Worm (Caenorhabditis elegans) whole organism, midembryonic: ENCODE data around the gene rmd-2.

Source experiments
- T22C8.4 ChIP-seq: fragments of 200-800 bp; sonication (Bioruptor generic); IDR thresholded peaks from 2 replicates; pipeline ENCODE4 v1.3.6; 2022; ENCODE audit warnings: missing genetic modification characterization, missing compliant biosample characterization
- flt-1 ChIP-seq: fragments of 200-800 bp; sonication (Bioruptor generic); IDR thresholded peaks from 2 replicates; pipeline ENCODE4 v1.3.6; 2022; ENCODE audit warnings: missing genetic modification characterization, missing compliant biosample characterization
- klf-2 ChIP-seq: fragments of 200-800 bp; sonication (Bioruptor generic); conservative IDR thresholded peaks from 2 replicates; pipeline ENCODE4 v1.3.6; 2022; ENCODE audit warnings: missing genetic modification reagents, missing genetic modification characterization, missing compliant biosample characterization
- ref-1 ChIP-seq: fragments of 200-800 bp; sonication (Bioruptor generic); conservative IDR thresholded peaks from 2 replicates; pipeline ENCODE4 v1.3.6; 2022; ENCODE audit warnings: missing genetic modification reagents, missing genetic modification characterization, missing compliant biosample characterization
- tab-1 ChIP-seq: fragments of 200-800 bp; sonication (Bioruptor generic); IDR thresholded peaks from 2 replicates; pipeline ENCODE4 v1.3.6; 2022; ENCODE audit warnings: missing genetic modification characterization, missing compliant biosample characterization
- ztf-23 ChIP-seq: fragments of 200-800 bp; sonication (Bioruptor generic); IDR thresholded peaks from 2 replicates; pipeline ENCODE4 v1.3.6; 2022; ENCODE audit warnings: missing genetic modification reagents, missing genetic modification characterization, missing compliant biosample characterization

DNA sequence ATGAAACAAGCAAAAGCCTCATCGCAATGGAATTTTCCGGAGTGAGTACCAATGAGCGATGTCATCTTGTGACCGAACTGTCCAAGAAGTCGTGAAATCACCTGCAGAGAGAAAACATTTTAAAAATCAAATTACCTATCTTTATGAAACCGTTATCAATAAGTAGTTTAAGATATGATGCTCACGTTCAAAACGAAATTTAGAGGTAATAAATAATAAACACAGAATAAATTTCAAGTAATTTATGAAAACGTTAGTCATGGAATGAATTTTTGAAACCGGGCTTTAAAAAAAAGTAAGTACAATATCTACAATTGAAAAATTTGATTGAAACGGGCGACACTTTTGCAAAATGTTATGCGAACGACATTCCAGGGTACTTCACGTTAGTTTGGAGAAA lies 1.6 kb upstream of the rmd-2 start, which contains the start of gene C27H6.8:
- TF ChIP-seq klf-2 (GFP tag; lab: Robert Waterston, UW) = no peak
- no peak for TF ChIP-seq T22C8.4
- no peak for TF ChIP-seq flt-1 (GFP tag; lab: Robert Waterston, UW)
- no peak for TF ChIP-seq tab-1 (GFP tag; lab: Robert Waterston, UW)
- TF ChIP-seq ref-1 (GFP tag; lab: Robert Waterston, UW) = no peak
- no peak for TF ChIP-seq ztf-23 (GFP tag; lab: Robert Waterston, UW)
